Fruit fly (Drosophila melanogaster): ENCODE results near the gene Cnep1r2.
A peak's percentile ranks its signal among the peaks of the same experiment; 100 is the strongest.

Cnep1r2 gene

dm6 chr3L:10665433-10666150 lies 27.6 kb downstream of the Cnep1r2 start:
- peak; percentile 91 for TF ChIP-seq Ets98B (GFP tag; IDR thresholded peaks at IDR 0.05)
- peak; percentile 99 for TF ChIP-seq CG8159 (tag; optimal IDR thresholded peaks at IDR 0.05)
- TF ChIP-seq CG14655 (GFP tag; optimal IDR thresholded peaks at IDR 0.05): peak; percentile 99
- TF ChIP-seq CG10348 (GFP tag; IDR thresholded peaks at IDR 0.05): peak; percentile 83; the same call in 1 of the 2 replicates
- TF ChIP-seq fd96Ca (GFP tag; IDR thresholded peaks at IDR 0.05): peak; percentile 79
- peak; percentile 99 for TF ChIP-seq CG8301 (tag; optimal IDR thresholded peaks at IDR 0.05)
- TF ChIP-seq Pif1B (GFP tag; optimal IDR thresholded peaks at IDR 0.05): peak; percentile 97
- peak; percentile 94 for TF ChIP-seq CG32121 (GFP tag; IDR thresholded peaks at IDR 0.05)
- TF ChIP-seq EcR (GFP tag; optimal IDR thresholded peaks at IDR 0.05): peak; percentile 68
- peak; percentile 94 for TF ChIP-seq CG4496 (GFP tag; IDR thresholded peaks at IDR 0.05)
- TF ChIP-seq CG34367 (tag; optimal IDR thresholded peaks at IDR 0.05): peak; percentile 98
- peak; percentile 96 for TF ChIP-seq CG13204 (GFP tag; optimal IDR thresholded peaks at IDR 0.05)
- peak; percentile 98 for TF ChIP-seq D1 (tag; optimal IDR thresholded peaks at IDR 0.05)
- TF ChIP-seq CG15710 (tag; optimal IDR thresholded peaks at IDR 0.05): peak; percentile 99
- TF ChIP-seq CG12605 (GFP tag; IDR thresholded peaks at IDR 0.05): peak; percentile 94
- TF ChIP-seq gl (tag; optimal IDR thresholded peaks at IDR 0.05): peak; percentile 97
- peak; percentile 99 for TF ChIP-seq CG9948 (tag; optimal IDR thresholded peaks at IDR 0.05)
- peak; percentile 99 for TF ChIP-seq CG17806 (tag; optimal IDR thresholded peaks at IDR 0.05)
- TF ChIP-seq Snoo (tag; optimal IDR thresholded peaks at IDR 0.05): peak; percentile 98
- TF ChIP-seq rn (GFP tag; IDR thresholded peaks at IDR 0.05): peak; percentile 93
- TF ChIP-seq Pif1A (GFP tag; optimal IDR thresholded peaks at IDR 0.05): peak; percentile 97

- TF ChIP-seq CG8301 (tag; optimal IDR thresholded peaks at IDR 0.05): no peak
- TF ChIP-seq rn (GFP tag; IDR thresholded peaks at IDR 0.05): no peak
- TF ChIP-seq D1 (tag; optimal IDR thresholded peaks at IDR 0.05): no peak
- TF ChIP-seq Snoo (tag; optimal IDR thresholded peaks at IDR 0.05): no peak
- TF ChIP-seq CG14655 (GFP tag; optimal IDR thresholded peaks at IDR 0.05): no peak
- no peak for TF ChIP-seq CG34367 (tag; optimal IDR thresholded peaks at IDR 0.05)
- no peak for TF ChIP-seq CG4496 (GFP tag; IDR thresholded peaks at IDR 0.05)
- TF ChIP-seq CG32121 (GFP tag; IDR thresholded peaks at IDR 0.05): 0 out of 2 replicates have a peak, but pooled peaks have one; percentile 50
- 0 out of 2 replicates have a peak, but pooled peaks have one; percentile 7 for TF ChIP-seq CG10348 (GFP tag; IDR thresholded peaks at IDR 0.05)
- no peak for TF ChIP-seq CG15710 (tag; optimal IDR thresholded peaks at IDR 0.05)
- no peak for TF ChIP-seq CG9948 (tag; optimal IDR thresholded peaks at IDR 0.05)
- peak; percentile 41; the same call in 2 of the 3 replicates for TF ChIP-seq fd96Ca (GFP tag; IDR thresholded peaks at IDR 0.05)
- TF ChIP-seq CG8159 (tag; optimal IDR thresholded peaks at IDR 0.05): no peak
- TF ChIP-seq CG17806 (tag; optimal IDR thresholded peaks at IDR 0.05): no peak
- peak; percentile 2 for TF ChIP-seq EcR (GFP tag; optimal IDR thresholded peaks at IDR 0.05)
- TF ChIP-seq Pif1A (GFP tag; optimal IDR thresholded peaks at IDR 0.05): no peak
- TF ChIP-seq gl (tag; optimal IDR thresholded peaks at IDR 0.05): no peak
- TF ChIP-seq CG12605 (GFP tag; IDR thresholded peaks at IDR 0.05): no peak
- TF ChIP-seq Pif1B (GFP tag; optimal IDR thresholded peaks at IDR 0.05): no peak
- TF ChIP-seq CG13204 (GFP tag; optimal IDR thresholded peaks at IDR 0.05): peak; percentile 61
- no peak for TF ChIP-seq Ets98B (GFP tag; IDR thresholded peaks at IDR 0.05)
Observed at dm6 chr3L:10666511-10667003, 28.6 kb downstream of the Cnep1r2 start.

dm6 chr3L:10667341-10667740 lies 29.4 kb downstream of the Cnep1r2 start:
- TF ChIP-seq CG10348 (GFP tag; IDR thresholded peaks at IDR 0.05) (no peak), CG13204 (GFP tag; optimal IDR thresholded peaks at IDR 0.05) (no peak)

- TF ChIP-seq CG17806 (tag; optimal IDR thresholded peaks at IDR 0.05) (no peak), CG34367 (tag; optimal IDR thresholded peaks at IDR 0.05) (no peak)
Observed at dm6 chr3L:10669592-10670400, 31.9 kb downstream of the Cnep1r2 start.

- TF ChIP-seq rn (GFP tag; IDR thresholded peaks at IDR 0.05): no peak
- TF ChIP-seq EcR (GFP tag; optimal IDR thresholded peaks at IDR 0.05): no peak
- TF ChIP-seq CG34367 (tag; optimal IDR thresholded peaks at IDR 0.05): no peak
- TF ChIP-seq CG4496 (GFP tag; IDR thresholded peaks at IDR 0.05): no peak
- TF ChIP-seq CG10348 (GFP tag; IDR thresholded peaks at IDR 0.05): no peak
- TF ChIP-seq CG32121 (GFP tag; IDR thresholded peaks at IDR 0.05): no peak
- no peak for TF ChIP-seq Pif1A (GFP tag; optimal IDR thresholded peaks at IDR 0.05)
- no peak for TF ChIP-seq CG15710 (tag; optimal IDR thresholded peaks at IDR 0.05)
- no peak for TF ChIP-seq CG17806 (tag; optimal IDR thresholded peaks at IDR 0.05)
Observed at dm6 chr3L:10672540-10672939, 34.6 kb downstream of the Cnep1r2 start.

- TF ChIP-seq rn (GFP tag; IDR thresholded peaks at IDR 0.05) (no peak), D1 (tag; optimal IDR thresholded peaks at IDR 0.05) (no peak), fd96Ca (GFP tag; IDR thresholded peaks at IDR 0.05) (no peak), CG10348 (GFP tag; IDR thresholded peaks at IDR 0.05) (no peak), CG14655 (GFP tag; optimal IDR thresholded peaks at IDR 0.05) (no peak), CG32121 (GFP tag; IDR thresholded peaks at IDR 0.05) (0 out of 2 replicates have a peak, but pooled peaks have one; percentile 32), CG9948 (tag; optimal IDR thresholded peaks at IDR 0.05) (no peak), CG13204 (GFP tag; optimal IDR thresholded peaks at IDR 0.05) (peak; percentile 9), CG15710 (tag; optimal IDR thresholded peaks at IDR 0.05) (no peak), CG4496 (GFP tag; IDR thresholded peaks at IDR 0.05) (no peak), Ets98B (GFP tag; IDR thresholded peaks at IDR 0.05) (peak; percentile 21; the same call in 1 of the 2 replicates), EcR (GFP tag; optimal IDR thresholded peaks at IDR 0.05) (peak; percentile 12), CG12605 (GFP tag; IDR thresholded peaks at IDR 0.05) (no peak), CG8159 (tag; optimal IDR thresholded peaks at IDR 0.05) (no peak), CG8301 (tag; optimal IDR thresholded peaks at IDR 0.05) (no peak), Pif1B (GFP tag; optimal IDR thresholded peaks at IDR 0.05) (no peak)
Observed at dm6 chr3L:10674145-10674547, 36.2 kb downstream of the Cnep1r2 start.

All from whole organism, pupa.